Worm (Caenorhabditis elegans): ENCODE data around the gene cnx-1.

DNA sequence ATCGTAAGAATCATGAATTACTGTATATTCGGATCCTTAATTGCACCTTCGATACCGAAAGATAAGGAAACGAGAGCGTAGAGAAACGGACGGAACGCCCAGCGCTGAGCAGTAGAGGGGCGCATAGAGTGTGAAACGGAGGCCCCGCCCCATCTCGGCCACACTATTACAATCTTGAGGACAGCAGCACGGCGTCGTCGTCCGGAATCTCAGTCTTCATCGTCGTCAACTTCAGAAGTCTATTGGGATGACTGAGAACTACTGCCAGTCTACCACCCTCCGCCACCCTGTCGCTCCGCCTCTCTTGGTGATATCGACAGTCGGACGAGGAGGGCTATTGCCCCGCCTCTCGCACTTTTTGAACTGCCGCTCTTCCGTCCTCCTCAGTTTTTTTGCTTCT lies 52.2 kb downstream of the cnx-1 start:
- TF ChIP-seq ztf-18 (tag; optimal IDR thresholded peaks at IDR 0.05): no peak
- TF ChIP-seq lin-35 (GFP tag; optimal IDR thresholded peaks at IDR 0.05): no peak
- TF ChIP-seq bed-2 (GFP tag; IDR thresholded peaks at IDR 0.05): no peak
- TF ChIP-seq Y53F4B.3 (GFP tag; IDR thresholded peaks at IDR 0.05): no peak
- no peak for TF ChIP-seq sdz-38 (tag; optimal IDR thresholded peaks at IDR 0.05)

All from whole organism, young adult.